Worm (Caenorhabditis elegans) whole organism, late embryonic: ENCODE measurements around the gene chil-25.

Experiments
- C08G9.2 ChIP-seq: sonication (generic microtip); optimal IDR thresholded peaks from 2 replicates; lab custom pipeline; 2016; ENCODE audit warnings: mild to moderate bottlenecking, missing genetic modification characterization, moderate library complexity, missing compliant biosample characterization
- C38D4.7 ChIP-seq: fragments of 200-800 bp; sonication (Bioruptor generic); optimal IDR thresholded peaks from 2 replicates; lab custom pipeline; 2018; ENCODE audit warnings: mild to moderate bottlenecking, missing genetic modification characterization, moderate library complexity, missing compliant biosample characterization
- F13H6.1 ChIP-seq: sonication (generic microtip); optimal IDR thresholded peaks from 2 replicates; lab custom pipeline; 2016; ENCODE audit warnings: missing genetic modification characterization, missing compliant biosample characterization
- K02D7.2 ChIP-seq: sonication (generic microtip); optimal IDR thresholded peaks from 2 replicates; lab custom pipeline; 2017; ENCODE audit warnings: mild to moderate bottlenecking, missing genetic modification characterization, missing compliant biosample characterization
- T23F11.4 ChIP-seq: fragments of 200-800 bp; sonication (Bioruptor generic); optimal IDR thresholded peaks from 2 replicates; lab custom pipeline; 2018; ENCODE audit warnings: mild to moderate bottlenecking, missing genetic modification characterization, missing compliant biosample characterization
- ama-1 ChIP-seq: fragments of 150-350 bp; optimal IDR thresholded peaks from 2 replicates; lab custom pipeline; 2014
- ceh-14 ChIP-seq: sonication (generic microtip); optimal IDR thresholded peaks from 2 replicates; lab custom pipeline; 2016; ENCODE audit warnings: missing genotype, missing genetic modification characterization, missing compliant biosample characterization
- ceh-22 ChIP-seq: sonication (generic microtip); optimal IDR thresholded peaks from 2 replicates; lab custom pipeline; 2017; ENCODE audit warnings: missing biosample characterization, missing genetic modification characterization
- ceh-30 ChIP-seq: fragments of 150-350 bp; optimal IDR thresholded peaks from 2 replicates; lab custom pipeline; 2014; ENCODE audit warnings: missing biosample characterization, missing genetic modification characterization
- ceh-45 ChIP-seq: fragments of 200-800 bp; sonication (Bioruptor generic); IDR thresholded peaks from 2 replicates; pipeline ENCODE4 v1.3.6; 2022; ENCODE audit warnings: missing genetic modification reagents, missing genetic modification characterization, missing compliant biosample characterization
- ceh-6 ChIP-seq: fragments of 200-800 bp; sonication (Bioruptor generic); optimal IDR thresholded peaks from 2 replicates; lab custom pipeline; 2018; ENCODE audit warnings: mild to moderate bottlenecking, missing genetic modification characterization, missing compliant biosample characterization
- che-1 ChIP-seq: sonication (generic microtip); optimal IDR thresholded peaks from 2 replicates; lab custom pipeline; 2016; ENCODE audit warnings: mild to moderate bottlenecking, missing genetic modification characterization, missing compliant biosample characterization
- dmd-4 ChIP-seq: sonication (generic microtip); optimal IDR thresholded peaks from 2 replicates; lab custom pipeline; 2016; ENCODE audit warnings: borderline replicate concordance, missing genetic modification characterization, missing compliant biosample characterization
- dve-1 ChIP-seq: sonication (generic microtip); optimal IDR thresholded peaks from 2 replicates; lab custom pipeline; 2017; ENCODE audit warnings: antibody characterized with exemption, mild to moderate bottlenecking, missing genetic modification characterization, missing compliant biosample characterization
- elt-2 ChIP-seq: sonication (generic microtip); optimal IDR thresholded peaks from 2 replicates; lab custom pipeline; 2016; ENCODE audit warnings: missing genetic modification reagents, missing genetic modification characterization, missing compliant biosample characterization
- elt-4 ChIP-seq: sonication (generic microtip); optimal IDR thresholded peaks from 2 replicates; lab custom pipeline; 2016; ENCODE audit warnings: missing genetic modification characterization, missing compliant biosample characterization
- fax-1 ChIP-seq: sonication (generic microtip); optimal IDR thresholded peaks from 2 replicates; lab custom pipeline; 2016; ENCODE audit warnings: missing genotype, missing genetic modification characterization, missing compliant biosample characterization
- fkh-10 ChIP-seq: fragments of 150-350 bp; optimal IDR thresholded peaks from 2 replicates; lab custom pipeline; 2014; ENCODE audit warnings: missing biosample characterization, missing genetic modification reagents, missing genetic modification characterization
- gmeb-2 ChIP-seq: sonication (generic microtip); optimal IDR thresholded peaks from 2 replicates; lab custom pipeline; 2016; ENCODE audit warnings: missing genetic modification characterization, inconsistent platforms, missing compliant biosample characterization
- hlh-30 ChIP-seq: sonication (generic microtip); optimal IDR thresholded peaks from 2 replicates; lab custom pipeline; 2017; ENCODE audit warnings: antibody characterized with exemption, missing genetic modification characterization, missing compliant biosample characterization; ENCODE audit not compliant: insufficient read depth
- hlh-6 ChIP-seq: sonication (generic microtip); optimal IDR thresholded peaks from 2 replicates; lab custom pipeline; 2016; ENCODE audit warnings: missing genotype, missing genetic modification characterization, missing compliant biosample characterization
- hlh-8 ChIP-seq: sonication (generic microtip); optimal IDR thresholded peaks from 2 replicates; lab custom pipeline; 2016; ENCODE audit warnings: missing genotype, missing genetic modification characterization, missing compliant biosample characterization
- lim-6 ChIP-seq: sonication (generic microtip); optimal IDR thresholded peaks from 2 replicates; lab custom pipeline; 2016; ENCODE audit warnings: missing genetic modification characterization, missing compliant biosample characterization
- lin-11 ChIP-seq: fragments of 200-800 bp; sonication (Bioruptor generic); optimal IDR thresholded peaks from 2 replicates; lab custom pipeline; 2018; ENCODE audit warnings: mild to moderate bottlenecking, missing genetic modification characterization, missing compliant biosample characterization
- mec-3 ChIP-seq: sonication (generic microtip); optimal IDR thresholded peaks from 2 replicates; lab custom pipeline; 2016; ENCODE audit warnings: borderline replicate concordance, missing genetic modification characterization, missing compliant biosample characterization
- nfya-1 ChIP-seq: sonication (generic microtip); optimal IDR thresholded peaks from 2 replicates; lab custom pipeline; 2017; ENCODE audit warnings: missing genetic modification characterization, mild to moderate bottlenecking, missing compliant biosample characterization, antibody characterized with exemption, moderate library complexity
- pag-3 ChIP-seq: sonication (generic microtip); optimal IDR thresholded peaks from 2 replicates; lab custom pipeline; 2016; ENCODE audit warnings: missing compliant biosample characterization, missing genetic modification characterization, borderline replicate concordance
- pat-9 ChIP-seq: fragments of 200-800 bp; sonication (Bioruptor generic); optimal IDR thresholded peaks from 2 replicates; lab custom pipeline; 2018; ENCODE audit warnings: mild to moderate bottlenecking, missing genetic modification characterization, moderate library complexity, missing compliant biosample characterization
- pha-2 ChIP-seq: sonication (generic microtip); optimal IDR thresholded peaks from 2 replicates; lab custom pipeline; 2017; ENCODE audit warnings: mild to moderate bottlenecking, missing genetic modification characterization, missing compliant biosample characterization
- pha-4 ChIP-seq: fragments of 150-350 bp; optimal IDR thresholded peaks from 2 replicates; lab custom pipeline; 2018; ENCODE audit warnings: missing biosample characterization, missing genetic modification reagents, missing genetic modification characterization
- pros-1 ChIP-seq: fragments of 150-350 bp; optimal IDR thresholded peaks from 2 replicates; lab custom pipeline; 2014; ENCODE audit warnings: missing biosample characterization, missing genetic modification reagents, missing genetic modification characterization
- ref-2 ChIP-seq: sonication (generic microtip); optimal IDR thresholded peaks from 2 replicates; lab custom pipeline; 2016; ENCODE audit warnings: missing genetic modification characterization, missing compliant biosample characterization
- sdc-2 ChIP-seq: sonication (generic microtip); optimal IDR thresholded peaks from 2 replicates; lab custom pipeline; 2016; ENCODE audit warnings: missing genotype, missing genetic modification characterization, missing compliant biosample characterization
- sox-4 ChIP-seq: sonication (generic microtip); optimal IDR thresholded peaks from 2 replicates; lab custom pipeline; 2017; ENCODE audit warnings: mild to moderate bottlenecking, missing genetic modification characterization, inconsistent platforms, missing compliant biosample characterization
- syd-9 ChIP-seq: sonication (generic microtip); optimal IDR thresholded peaks from 2 replicates; lab custom pipeline; 2016; ENCODE audit warnings: mild to moderate bottlenecking, missing genetic modification characterization, moderate library complexity, missing compliant biosample characterization
- tbx-2 ChIP-seq: sonication (generic microtip); optimal IDR thresholded peaks from 2 replicates; lab custom pipeline; 2016; ENCODE audit warnings: missing genetic modification characterization, missing compliant biosample characterization
- ttx-3 ChIP-seq: sonication (generic microtip); optimal IDR thresholded peaks from 2 replicates; lab custom pipeline; 2016; ENCODE audit warnings: missing genetic modification reagents, missing genetic modification characterization, missing compliant biosample characterization
- unc-3 ChIP-seq, 2 experiments: fragments of 200-800 bp in 1 of 2; sonication (Bioruptor generic) in 1 of 2; sonication (generic microtip) in 1 of 2; conservative IDR thresholded peaks in 1 of 2; optimal IDR thresholded peaks in 1 of 2; 2 replicates each; pipeline versions ENCODE4 v1.3.6 to Lab custom; 2016 to 2022; ENCODE audit warnings: missing compliant biosample characterization in 2 of 2, missing genetic modification characterization in 2 of 2, missing genetic modification reagents in 1 of 2
- unc-42 ChIP-seq: sonication (generic microtip); optimal IDR thresholded peaks from 2 replicates; lab custom pipeline; 2016; ENCODE audit warnings: missing genotype, missing genetic modification characterization, missing compliant biosample characterization
- unc-86 ChIP-seq: sonication (generic microtip); optimal IDR thresholded peaks from 2 replicates; lab custom pipeline; 2016; ENCODE audit warnings: missing genetic modification characterization, missing compliant biosample characterization
- zip-5 ChIP-seq: sonication (generic microtip); optimal IDR thresholded peaks from 2 replicates; lab custom pipeline; 2016; ENCODE audit warnings: missing genetic modification characterization, missing compliant biosample characterization

Gene chil-25

ce11 chrII:9474367-9475105 lies at the start of gene chil-25, which contains the start of gene chil-26:
chil-25 (minus strand) TSS chrII:9474467.
chil-26 (plus strand) TSS chrII:9475055.
- TF ChIP-seq fkh-10 (GFP tag; lab: Kevin White, UChicago) (no peak), T23F11.4 (GFP tag; lab: Kevin White, UChicago) (no peak), ceh-6 (GFP tag; lab: Kevin White, UChicago) (no peak), sdc-2 (no peak), mec-3 (tag; lab: Kevin White, UChicago) (no peak), F13H6.1 (no peak), ceh-14 (tag; lab: Kevin White, UChicago) (no peak), pat-9 (tag; lab: Kevin White, UChicago) (no peak), unc-3 (GFP tag; conservative IDR thresholded peaks at IDR 0.05; lab: Robert Waterston, UW) (no peak), unc-3 (tag; optimal IDR thresholded peaks at IDR 0.05; lab: Kevin White, UChicago) (no peak), fax-1 (tag; lab: Kevin White, UChicago) (no peak), K02D7.2 (tag; lab: Kevin White, UChicago) (no peak), pha-4 (tag; lab: Kevin White, UChicago) (no peak)

- TF ChIP-seq hlh-6 (tag; lab: Kevin White, UChicago) = no peak
- TF ChIP-seq unc-86 = no peak
- TF ChIP-seq che-1 (tag; lab: Kevin White, UChicago) = no peak
- no peak for TF ChIP-seq ceh-22 (tag; lab: Kevin White, UChicago)
- TF ChIP-seq dve-1 (tag; lab: Kevin White, UChicago) = no peak
- TF ChIP-seq zip-5 = no peak
- no peak for TF ChIP-seq gmeb-2 (tag; lab: Kevin White, UChicago)
- TF ChIP-seq hlh-30 (tag; lab: Kevin White, UChicago) = no peak
- TF ChIP-seq hlh-8 (tag; lab: Kevin White, UChicago) = no peak
- no peak for TF ChIP-seq C08G9.2
- TF ChIP-seq syd-9 (tag; lab: Kevin White, UChicago) = no peak
- no peak for TF ChIP-seq ref-2 (tag; lab: Kevin White, UChicago)
- TF ChIP-seq elt-2 (tag; lab: Kevin White, UChicago) = no peak
- TF ChIP-seq ceh-45 (GFP tag; lab: Robert Waterston, UW) = no peak
- TF ChIP-seq ttx-3 (tag; lab: Kevin White, UChicago) = no peak
- TF ChIP-seq nfya-1 = no peak
- TF ChIP-seq pat-9 (tag; lab: Kevin White, UChicago) = no peak
- no peak for TF ChIP-seq pha-2 (tag; lab: Kevin White, UChicago)
- TF ChIP-seq dmd-4 (tag; lab: Kevin White, UChicago) = no peak
These were observed 49.4 kb upstream of the chil-25 start, which contains the start of gene mex-6 for ce11 chrII:9523539-9524224. mex-6 (plus strand) TSS chrII:9524174.

- TF ChIP-seq lim-6 (tag; lab: Kevin White, UChicago) = no peak
- no peak for TF ChIP-seq pag-3 (tag; lab: Kevin White, UChicago)
- TF ChIP-seq C38D4.7 (GFP tag; lab: Kevin White, UChicago) = no peak
These were observed 48.7 kb upstream of the chil-25 start, which contains the start of gene AH6.17 for ce11 chrII:9522986-9523385. AH6.17 (plus strand) TSS chrII:9523170.

- TF ChIP-seq lin-11 (tag; lab: Kevin White, UChicago) = no peak
- no peak for TF ChIP-seq unc-42 (tag; lab: Kevin White, UChicago)
- TF ChIP-seq ceh-30 (tag; lab: Kevin White, UChicago) = no peak
- no peak for TF ChIP-seq sox-4 (tag; lab: Kevin White, UChicago)
- TF ChIP-seq tbx-2 = no peak
- no peak for TF ChIP-seq T23F11.4 (GFP tag; lab: Kevin White, UChicago)
- no peak for TF ChIP-seq sdc-2
- no peak for TF ChIP-seq ama-1 (lab: Kevin White, UChicago)
- TF ChIP-seq K02D7.2 (tag; lab: Kevin White, UChicago) = no peak
- no peak for TF ChIP-seq pros-1 (tag; lab: Kevin White, UChicago)
- TF ChIP-seq elt-4 = no peak
These were observed 47.3 kb upstream of the chil-25 start, which contains the start of gene sra-1 for ce11 chrII:9521570-9521969. sra-1 (minus strand) TSS chrII:9521670.
